Worm (Caenorhabditis elegans) whole organism, L1 larva: Measurements from ENCODE around the gene cyp-33C5.

Experiments used
- alr-1 ChIP-seq: fragments of 200-800 bp; sonication (Bioruptor generic); optimal IDR thresholded peaks from 2 replicates; lab custom pipeline; 2018; ENCODE audit warnings: borderline replicate concordance, mild to moderate bottlenecking, missing genetic modification characterization, missing compliant biosample characterization
- ama-1 ChIP-seq: fragments of 150-350 bp; optimal IDR thresholded peaks from 2 replicates; lab custom pipeline; 2014
- efl-1 ChIP-seq, 4 experiments: fragments of 150-350 bp; optimal IDR thresholded peaks in 3 of 4; peaks in 1 of 4; 1 replicate in 1 of 4; 2 replicates in 3 of 4; lab custom pipeline; 2014; ENCODE audit warnings: missing biosample characterization in 2 of 4, missing genetic modification characterization in 2 of 4, missing genetic modification reagents in 2 of 4
- skn-1 ChIP-seq: fragments of 150-350 bp; optimal IDR thresholded peaks from 2 replicates; lab custom pipeline; 2014; ENCODE audit warnings: missing biosample characterization, missing genetic modification characterization
- unc-62 ChIP-seq: fragments of 150-350 bp; optimal IDR thresholded peaks from 2 replicates; lab custom pipeline; 2014; ENCODE audit warnings: missing biosample characterization, missing genetic modification reagents, missing genetic modification characterization

DNA sequence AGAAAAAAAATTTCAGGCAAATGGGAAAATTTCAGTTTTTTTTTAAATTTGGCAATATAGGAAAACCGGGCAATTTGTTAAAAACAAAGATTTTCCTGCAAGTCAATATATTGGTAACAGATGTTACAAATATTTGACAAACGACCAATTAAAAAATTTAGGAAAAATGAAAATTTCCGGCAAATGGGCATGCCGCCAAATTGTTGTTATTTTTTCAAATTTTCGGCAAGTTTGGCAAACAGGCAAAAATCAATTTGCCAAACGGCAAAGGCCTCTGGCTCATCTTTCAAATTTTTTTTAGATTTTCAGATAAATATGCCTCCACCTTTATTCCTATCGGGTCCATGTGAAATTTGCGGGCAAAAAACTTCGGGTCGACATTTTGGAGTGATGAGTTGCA is 23.0 kb upstream of the cyp-33C5 start, which contains the start of gene nhr-128:
- TF ChIP-seq unc-62 (no peak), efl-1 (optimal IDR thresholded peaks at IDR 0.05; lab: Kevin White, UChicago) (no peak), efl-1 (GFP tag; optimal IDR thresholded peaks at IDR 0.05 in 1 of 2; lab: Kevin White, UChicago) (no peak), alr-1 (no peak), skn-1 (tag; lab: Kevin White, UChicago) (no peak), ama-1 (lab: Kevin White, UChicago) (no peak)
